Worm (Caenorhabditis elegans) whole organism, early embryonic: ENCODE measurements around the gene ptr-9.
A peak's percentile ranks its signal among the peaks of the same experiment; 100 is the strongest.

Experiments used
- B0310.2 ChIP-seq: sonication (generic microtip); optimal IDR thresholded peaks from 2 replicates; lab custom pipeline; 2016; ENCODE audit warnings: mild to moderate bottlenecking, missing genetic modification characterization, missing compliant biosample characterization
- F13C5.2 ChIP-seq: sonication (generic microtip); optimal IDR thresholded peaks from 2 replicates; lab custom pipeline; 2017; ENCODE audit warnings: mild to moderate bottlenecking, missing genetic modification characterization, inconsistent platforms, missing compliant biosample characterization
- aly-1 ChIP-seq: sonication (generic microtip); optimal IDR thresholded peaks from 2 replicates; lab custom pipeline; 2016; ENCODE audit warnings: missing genetic modification characterization, missing compliant biosample characterization
- ama-1 ChIP-seq: fragments of 150-350 bp; optimal IDR thresholded peaks from 2 replicates; lab custom pipeline; 2014
- ceh-13 ChIP-seq: fragments of 200-800 bp; sonication (Bioruptor generic); optimal IDR thresholded peaks from 2 replicates; lab custom pipeline; 2018; ENCODE audit warnings: mild to moderate bottlenecking, missing genetic modification characterization, missing compliant biosample characterization
- ceh-36 ChIP-seq: sonication (generic microtip); optimal IDR thresholded peaks from 2 replicates; lab custom pipeline; 2016; ENCODE audit warnings: missing genetic modification characterization, inconsistent platforms, missing compliant biosample characterization
- ets-7 ChIP-seq: sonication (generic microtip); optimal IDR thresholded peaks from 2 replicates; lab custom pipeline; 2016; ENCODE audit warnings: missing genotype, missing genetic modification characterization, missing compliant biosample characterization
- flt-1 ChIP-seq: fragments of 200-800 bp; sonication (Bioruptor generic); IDR thresholded peaks from 2 replicates; pipeline ENCODE4 v1.3.6; 2022; ENCODE audit warnings: missing genetic modification characterization, missing compliant biosample characterization
- hmbx-1 ChIP-seq: sonication (generic microtip); optimal IDR thresholded peaks from 2 replicates; lab custom pipeline; 2016; ENCODE audit warnings: mild to moderate bottlenecking, missing genetic modification characterization, missing compliant biosample characterization
- hmg-4 ChIP-seq: fragments of 200-800 bp; sonication (Bioruptor generic); optimal IDR thresholded peaks from 2 replicates; lab custom pipeline; 2018; ENCODE audit warnings: mild to moderate bottlenecking, missing genetic modification characterization, missing compliant biosample characterization
- hnd-1 ChIP-seq: sonication (generic microtip); optimal IDR thresholded peaks from 2 replicates; lab custom pipeline; 2016; ENCODE audit warnings: missing genetic modification characterization, missing compliant biosample characterization
- pes-1 ChIP-seq: fragments of 200-800 bp; sonication (Bioruptor generic); IDR thresholded peaks from 2 replicates; pipeline ENCODE4 v1.3.6; 2022; ENCODE audit warnings: missing genetic modification reagents, missing genetic modification characterization, missing compliant biosample characterization
- scrt-1 ChIP-seq: fragments of 200-800 bp; sonication (Bioruptor generic); IDR thresholded peaks from 2 replicates; pipeline ENCODE4 v1.3.6; 2022; ENCODE audit warnings: missing genetic modification characterization, missing compliant biosample characterization
- sea-1 ChIP-seq: fragments of 200-800 bp; sonication (Bioruptor generic); conservative IDR thresholded peaks from 2 replicates; pipeline ENCODE4 v1.3.6; 2022; ENCODE audit warnings: missing genetic modification characterization, missing compliant biosample characterization
- tbx-11 ChIP-seq: fragments of 200-800 bp; sonication (Bioruptor generic); IDR thresholded peaks from 2 replicates; pipeline ENCODE4 v1.3.6; 2022; ENCODE audit warnings: missing genetic modification characterization, missing compliant biosample characterization
- tbx-37 ChIP-seq: fragments of 200-800 bp; sonication (Bioruptor generic); conservative IDR thresholded peaks from 2 replicates; pipeline ENCODE4 v1.3.6; 2022; ENCODE audit warnings: missing genetic modification reagents, missing genetic modification characterization, missing compliant biosample characterization
- tra-4 ChIP-seq: sonication (generic microtip); optimal IDR thresholded peaks from 2 replicates; lab custom pipeline; 2017; ENCODE audit warnings: missing genetic modification characterization, missing compliant biosample characterization

ptr-9 gene

ce11 chrIII:9161553-9161952, at the start of gene ptr-9:
Gene ptr-9 (minus strand): TSS chrIII:9161653.
- no peak for TF ChIP-seq ceh-13 (GFP tag; lab: Kevin White, UChicago)

ce11 chrIII:9206185-9206584, 44.7 kb upstream of the ptr-9 start, which contains the start of gene ZC84.1:
Gene ZC84.1 (minus strand): TSS chrIII:9206285.
- TF ChIP-seq hnd-1 (tag; lab: Kevin White, UChicago) (no peak), ceh-13 (GFP tag; lab: Kevin White, UChicago) (no peak), tbx-37 (GFP tag; lab: Robert Waterston, UW) (no peak), B0310.2 (tag; lab: Kevin White, UChicago) (no peak), ceh-36 (no peak)

DNA sequence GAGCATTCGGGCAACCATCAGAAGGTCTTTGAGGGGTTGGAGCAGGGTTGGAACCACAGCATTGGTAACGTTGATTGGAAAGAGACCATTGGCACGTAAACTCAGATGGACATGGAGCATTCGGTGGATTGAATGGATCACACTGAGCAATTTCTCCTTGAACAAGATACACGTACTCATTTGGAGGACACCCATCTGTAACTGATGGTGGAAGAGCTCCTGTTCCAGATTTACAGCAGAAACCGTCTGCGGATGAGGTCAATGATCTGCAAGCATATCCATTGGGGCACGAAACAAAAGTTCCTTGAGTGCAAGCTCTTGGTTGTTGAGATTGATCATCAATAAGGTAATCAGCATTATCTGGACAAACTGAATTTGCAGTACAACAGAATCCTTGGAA, 40.5 kb upstream of the ptr-9 start:
- no peak for TF ChIP-seq tra-4
- no peak for TF ChIP-seq ceh-36
- no peak for TF ChIP-seq scrt-1 (GFP tag; lab: Robert Waterston, UW)
- no peak for TF ChIP-seq B0310.2 (tag; lab: Kevin White, UChicago)

ce11 chrIII:9199605-9200004, 38.2 kb upstream of the ptr-9 start, which contains the start of gene ZC84.6:
Gene ZC84.6 (minus strand): TSS chrIII:9199705.
- TF ChIP-seq pes-1 (GFP tag; lab: Robert Waterston, UW) (no peak), tbx-37 (GFP tag; lab: Robert Waterston, UW) (no peak), B0310.2 (tag; lab: Kevin White, UChicago) (no peak)

DNA sequence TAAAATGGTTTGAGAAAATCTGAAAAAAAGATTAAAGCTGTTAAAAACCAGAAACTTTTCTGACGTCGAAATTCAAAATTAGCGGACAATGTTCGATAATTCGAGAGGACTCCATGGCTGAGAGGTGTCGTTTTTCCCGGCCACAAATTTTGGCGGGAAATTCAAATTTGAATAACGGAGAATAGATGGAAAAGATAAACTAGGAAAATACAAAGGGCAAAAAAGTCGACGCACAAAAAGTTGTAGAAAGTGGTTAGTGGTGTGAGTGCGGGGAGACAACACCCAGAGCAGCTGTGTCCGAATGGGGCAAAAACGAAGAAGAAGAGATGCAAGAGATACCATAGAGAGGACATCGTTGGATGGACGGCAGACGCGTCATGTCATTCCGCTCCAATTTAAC, 29.6 kb upstream of the ptr-9 start, which contains the start of gene cls-3:
Gene cls-3, minus strand, starts transcription at position 19 of the 400 bp plus-strand sequence.
- no peak for TF ChIP-seq ceh-36
- TF ChIP-seq F13C5.2 (tag; lab: Kevin White, UChicago): no peak
- no peak for TF ChIP-seq hnd-1 (tag; lab: Kevin White, UChicago)
- no peak for TF ChIP-seq scrt-1 (GFP tag; lab: Robert Waterston, UW)
- TF ChIP-seq hmg-4 (GFP tag; lab: Kevin White, UChicago): peak; percentile 34
- no peak for TF ChIP-seq aly-1 (tag; lab: Kevin White, UChicago)
- TF ChIP-seq tra-4: no peak
- TF ChIP-seq ets-7 (tag; lab: Kevin White, UChicago): no peak

ce11 chrIII:9185722-9186121, 24.3 kb upstream of the ptr-9 start, which contains the start of gene ZC84.7:
Gene ZC84.7 (plus strand): TSS chrIII:9186022.
- no peak for TF ChIP-seq ceh-36
- TF ChIP-seq hmg-4 (GFP tag; lab: Kevin White, UChicago): no peak
- no peak for TF ChIP-seq hnd-1 (tag; lab: Kevin White, UChicago)

DNA sequence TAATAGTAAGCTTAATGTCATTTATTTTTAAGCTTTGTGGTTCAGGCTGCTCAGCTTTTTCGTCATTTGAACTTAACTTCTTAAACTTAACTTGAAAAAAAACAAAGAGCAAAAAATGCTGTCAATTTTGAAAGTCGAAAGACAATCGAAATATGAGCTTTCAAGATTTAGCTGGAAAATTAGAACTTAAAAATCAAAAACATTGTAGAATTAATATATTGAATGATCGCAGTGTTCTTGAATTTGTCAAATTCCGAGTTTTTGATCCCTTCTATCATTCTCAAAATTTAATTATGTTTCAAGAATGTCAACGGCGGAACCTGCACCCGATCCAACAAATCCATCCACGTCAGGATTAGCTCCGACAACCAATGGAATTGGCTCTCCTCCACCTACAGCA, 19.8 kb upstream of the ptr-9 start, which contains the start of gene tax-4:
Gene tax-4, plus strand, starts transcription at position 301 of the 400 bp plus-strand sequence.
- no peak for TF ChIP-seq hnd-1 (tag; lab: Kevin White, UChicago)
- TF ChIP-seq flt-1 (GFP tag; lab: Robert Waterston, UW): no peak
- TF ChIP-seq F13C5.2 (tag; lab: Kevin White, UChicago): no peak
- no peak for TF ChIP-seq sea-1 (GFP tag; lab: Robert Waterston, UW)
- TF ChIP-seq hmg-4 (GFP tag; lab: Kevin White, UChicago): no peak
- TF ChIP-seq aly-1 (tag; lab: Kevin White, UChicago): no peak
- TF ChIP-seq B0310.2 (tag; lab: Kevin White, UChicago): no peak
- no peak for TF ChIP-seq hmbx-1 (tag; lab: Kevin White, UChicago)
- TF ChIP-seq ama-1 (lab: Kevin White, UChicago): no peak
- TF ChIP-seq pes-1 (GFP tag; lab: Robert Waterston, UW): no peak
- TF ChIP-seq tbx-37 (GFP tag; lab: Robert Waterston, UW): no peak
- no peak for TF ChIP-seq tra-4
- TF ChIP-seq ceh-36: no peak
- no peak for TF ChIP-seq ceh-13 (GFP tag; lab: Kevin White, UChicago)
- TF ChIP-seq ets-7 (tag; lab: Kevin White, UChicago): no peak
- TF ChIP-seq tbx-11: no peak
- no peak for TF ChIP-seq scrt-1 (GFP tag; lab: Robert Waterston, UW)

- TF ChIP-seq aly-1 (tag; lab: Kevin White, UChicago) (no peak), flt-1 (GFP tag; lab: Robert Waterston, UW) (no peak), tra-4 (no peak), B0310.2 (tag; lab: Kevin White, UChicago) (no peak)
Measured at ce11 chrIII:9177874-9178273, 16.4 kb upstream of the ptr-9 start.

DNA sequence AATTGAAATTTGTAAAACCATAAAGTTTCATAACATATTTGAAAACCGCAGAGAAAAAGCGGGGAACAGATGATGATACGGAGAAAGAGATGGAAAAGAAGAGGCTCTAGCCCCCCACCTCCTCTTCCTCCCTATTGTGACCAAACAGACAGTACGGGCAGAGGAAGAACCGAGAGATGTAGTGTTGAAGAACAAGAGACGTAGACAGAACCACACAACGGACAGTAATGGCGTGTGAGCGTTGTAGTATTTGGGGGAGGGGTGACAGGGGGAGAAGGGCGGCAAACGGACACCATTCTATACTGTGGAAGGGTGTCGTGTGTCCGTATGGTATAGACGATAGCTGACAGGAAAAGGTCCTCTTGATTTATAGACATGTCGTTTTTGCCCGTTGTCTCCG, 14.6 kb upstream of the ptr-9 start:
- TF ChIP-seq ets-7 (tag; lab: Kevin White, UChicago) (no peak), F13C5.2 (tag; lab: Kevin White, UChicago) (no peak), sea-1 (GFP tag; lab: Robert Waterston, UW) (0 out of 2 replicates have a peak, but pooled peaks have one; percentile 44), ama-1 (lab: Kevin White, UChicago) (no peak), hnd-1 (tag; lab: Kevin White, UChicago) (no peak), hmg-4 (GFP tag; lab: Kevin White, UChicago) (peak; percentile 78), flt-1 (GFP tag; lab: Robert Waterston, UW) (no peak), tbx-11 (0 out of 2 replicates have a peak, but pooled peaks have one; percentile 44), hmbx-1 (tag; lab: Kevin White, UChicago) (no peak)
